ENCODE assay signal across 4 fruit fly cellular contexts in the genomic region with DNA sequence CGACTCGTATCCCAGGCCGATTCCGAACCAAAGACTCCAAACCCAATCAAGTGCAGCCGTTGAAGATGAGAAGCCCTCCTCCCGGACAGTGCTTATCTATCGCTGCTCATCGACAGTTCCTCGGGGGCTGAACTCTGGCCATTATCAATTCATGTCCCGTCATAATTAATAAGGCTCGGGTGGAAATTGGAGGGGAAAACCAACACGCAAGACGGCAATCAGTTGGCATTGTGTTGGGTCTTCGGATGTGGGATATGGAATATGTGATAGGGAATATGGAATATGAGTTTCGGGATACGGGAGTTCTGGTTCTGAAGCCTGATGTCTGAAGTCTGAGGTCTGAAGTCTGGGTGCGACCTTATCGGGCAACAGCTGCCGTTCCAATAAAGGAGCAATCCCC.
TF ChIP-seq lines count a peak whose summit lies in the region.

No protein-coding gene starts in this region.

- TF ChIP-seq CTCF in whole organism, embryonic (GFP tag; optimal IDR thresholded peaks at IDR 0.05; lab: Kevin White, UChicago), result no peak

TF ChIP-seq in whole organism, embryonic, 481 proteins besides CTCF, POLR2A, EP300 and RAD21 (continues in another document):
- no peak for TF ChIP-seq Ssrp (tag; optimal IDR thresholded peaks at IDR 0.05; lab: Kevin White, UChicago)
- TF ChIP-seq HLHmδ (GFP tag; optimal IDR thresholded peaks at IDR 0.05; lab: Kevin White, UChicago), result peak; percentile 22
- no peak for TF ChIP-seq CG16815 (GFP tag; optimal IDR thresholded peaks at IDR 0.05; lab: Kevin White, UChicago)
- TF ChIP-seq CG4282 (GFP tag; optimal IDR thresholded peaks at IDR 0.05; lab: Kevin White, UChicago), result no peak
- no peak for TF ChIP-seq gce (GFP tag; IDR thresholded peaks at IDR 0.05; lab: Robert Waterston, UW)
- TF ChIP-seq Neu2 (GFP tag; optimal IDR thresholded peaks at IDR 0.05; lab: Kevin White, UChicago; ENCODE audit: borderline replicate concordance), result no peak
- TF ChIP-seq grn (GFP tag; optimal IDR thresholded peaks at IDR 0.05; lab: Kevin White, UChicago), result peak; percentile 58
- TF ChIP-seq pum (GFP tag; optimal IDR thresholded peaks at IDR 0.05; lab: Kevin White, UChicago), result no peak
- no peak for TF ChIP-seq CG1603 (tag; optimal IDR thresholded peaks at IDR 0.05; lab: Kevin White, UChicago)
- peak; percentile 28 for TF ChIP-seq gcm (GFP tag; optimal IDR thresholded peaks at IDR 0.05; lab: Kevin White, UChicago)
- peak; percentile 29 for TF ChIP-seq pros (GFP tag; optimal IDR thresholded peaks at IDR 0.05; lab: Kevin White, UChicago)
- TF ChIP-seq psq (GFP tag; optimal IDR thresholded peaks at IDR 0.05; lab: Kevin White, UChicago), result no peak
- TF ChIP-seq bcd (GFP tag; optimal IDR thresholded peaks at IDR 0.05; lab: Kevin White, UChicago), result no peak
- TF ChIP-seq D19B (GFP tag; optimal IDR thresholded peaks at IDR 0.05; lab: Kevin White, UChicago), result no peak
- TF ChIP-seq CG6765 (GFP tag; optimal IDR thresholded peaks at IDR 0.05; lab: Kevin White, UChicago), result no peak
- TF ChIP-seq gt (GFP tag; IDR thresholded peaks at IDR 0.05; lab: Robert Waterston, UW), result no peak
- TF ChIP-seq HLH54F (GFP tag; optimal IDR thresholded peaks at IDR 0.05; lab: Kevin White, UChicago), result no peak
- no peak for TF ChIP-seq CG34376 (GFP tag; optimal IDR thresholded peaks at IDR 0.05; lab: Kevin White, UChicago)
- TF ChIP-seq Doc2 (GFP tag; IDR thresholded peaks at IDR 0.05; lab: Robert Waterston, UW), result no peak
- TF ChIP-seq nom (GFP tag; optimal IDR thresholded peaks at IDR 0.05; lab: Kevin White, UChicago), result peak; percentile 20
- TF ChIP-seq Gug (GFP tag; IDR thresholded peaks at IDR 0.05; lab: Robert Waterston, UW), result no peak
- TF ChIP-seq gsb-n (tag; optimal IDR thresholded peaks at IDR 0.05; lab: Kevin White, UChicago), result no peak

TF ChIP-seq in whole organism, prepupa, 60 proteins besides CTCF, POLR2A, EP300 and RAD21 (continues in another document):
- no peak for TF ChIP-seq CG16779 (tag; optimal IDR thresholded peaks at IDR 0.05; lab: Kevin White, UChicago)
- TF ChIP-seq acj6 (GFP tag; optimal IDR thresholded peaks at IDR 0.05; lab: Kevin White, UChicago), result no peak
- TF ChIP-seq CG10631 (GFP tag; optimal IDR thresholded peaks at IDR 0.05; lab: Kevin White, UChicago), result no peak
- no peak for TF ChIP-seq Hr39 (GFP tag; optimal IDR thresholded peaks at IDR 0.05; lab: Kevin White, UChicago)
- peak; percentile 36 for TF ChIP-seq CG6854 (GFP tag; optimal IDR thresholded peaks at IDR 0.05; lab: Kevin White, UChicago)
- no peak for TF ChIP-seq CG11762 (GFP tag; optimal IDR thresholded peaks at IDR 0.05; lab: Kevin White, UChicago; ENCODE audit: insufficient read depth)
- peak; percentile 29 to 85 for TF ChIP-seq ss (GFP tag; optimal IDR thresholded peaks at IDR 0.05; lab: Kevin White, UChicago)
- no peak for TF ChIP-seq Ets96B (tag; optimal IDR thresholded peaks at IDR 0.05; lab: Kevin White, UChicago)
- TF ChIP-seq CG15336 (GFP tag; IDR thresholded peaks at IDR 0.05; lab: Robert Waterston, UW), result no peak
- TF ChIP-seq CG6808 (GFP tag; optimal IDR thresholded peaks at IDR 0.05; lab: Kevin White, UChicago), result peak; percentile 39
- TF ChIP-seq dac (GFP tag; optimal IDR thresholded peaks at IDR 0.05; lab: Kevin White, UChicago), result no peak
- TF ChIP-seq eg (GFP tag; IDR thresholded peaks at IDR 0.05; lab: Robert Waterston, UW), result no peak
- TF ChIP-seq cyc (GFP tag; optimal IDR thresholded peaks at IDR 0.05; lab: Kevin White, UChicago), result no peak
- no peak for TF ChIP-seq lz (GFP tag; optimal IDR thresholded peaks at IDR 0.05; lab: Kevin White, UChicago)
- no peak for TF ChIP-seq spab (GFP tag; optimal IDR thresholded peaks at IDR 0.05; lab: Kevin White, UChicago)
- TF ChIP-seq Lpt (GFP tag; optimal IDR thresholded peaks at IDR 0.05; lab: Kevin White, UChicago), result no peak
- no peak for TF ChIP-seq Met (GFP tag; optimal IDR thresholded peaks at IDR 0.05; lab: Kevin White, UChicago)
- TF ChIP-seq Eip93F (GFP tag; optimal IDR thresholded peaks at IDR 0.05; lab: Kevin White, UChicago), result no peak
- TF ChIP-seq CG31627 (GFP tag; optimal IDR thresholded peaks at IDR 0.05; lab: Kevin White, UChicago), result no peak
- TF ChIP-seq CG4318 (GFP tag; optimal IDR thresholded peaks at IDR 0.05; lab: Kevin White, UChicago), result no peak
- TF ChIP-seq CG32006 (GFP tag; optimal IDR thresholded peaks at IDR 0.05; lab: Kevin White, UChicago), result no peak
- TF ChIP-seq Gug (GFP tag; IDR thresholded peaks at IDR 0.05; lab: Robert Waterston, UW), result no peak
- TF ChIP-seq CG3919 (GFP tag; optimal IDR thresholded peaks at IDR 0.05; lab: Kevin White, UChicago), result no peak
- no peak for TF ChIP-seq Hr4 (GFP tag; optimal IDR thresholded peaks at IDR 0.05; lab: Kevin White, UChicago)

TF ChIP-seq in whole organism, pupa, 21 proteins besides CTCF, POLR2A, EP300 and RAD21:
- TF ChIP-seq EcR (GFP tag; optimal IDR thresholded peaks at IDR 0.05; lab: Kevin White, UChicago) (peak; percentile 39), CG12605 (GFP tag; IDR thresholded peaks at IDR 0.05; lab: Robert Waterston, UW) (no peak)
TF ChIP-seq in whole organism, pupa: peak in this region for 1.

TF ChIP-seq in whole organism, wandering third instar larva, 38 proteins besides CTCF, POLR2A, EP300 and RAD21:
- peak; percentile 20 for TF ChIP-seq Dif (GFP tag; optimal IDR thresholded peaks at IDR 0.05; lab: Kevin White, UChicago; ENCODE audit: partially characterized antibody)
- TF ChIP-seq Rel (GFP tag; optimal IDR thresholded peaks at IDR 0.05; lab: Kevin White, UChicago), result no peak
- TF ChIP-seq Rel (tag; optimal IDR thresholded peaks at IDR 0.05; lab: Kevin White, UChicago), result peak; percentile 66
- TF ChIP-seq Dfd (GFP tag; optimal IDR thresholded peaks at IDR 0.05; lab: Kevin White, UChicago), result no peak
